Fruit fly (Drosophila melanogaster) Kc167 (cell line): ENCODE measurements around the gene CG2116.

ENCODE experiments used
- Myc ChIP-seq: fragments of >200 bp; optimal IDR thresholded peaks from 2 replicates; lab custom pipeline; 2017; ENCODE audit warnings: missing external identifiers
- psq ChIP-seq: fragments of >200 bp; optimal IDR thresholded peaks from 2 replicates; lab custom pipeline; 2017; ENCODE audit warnings: missing external identifiers

DNA sequence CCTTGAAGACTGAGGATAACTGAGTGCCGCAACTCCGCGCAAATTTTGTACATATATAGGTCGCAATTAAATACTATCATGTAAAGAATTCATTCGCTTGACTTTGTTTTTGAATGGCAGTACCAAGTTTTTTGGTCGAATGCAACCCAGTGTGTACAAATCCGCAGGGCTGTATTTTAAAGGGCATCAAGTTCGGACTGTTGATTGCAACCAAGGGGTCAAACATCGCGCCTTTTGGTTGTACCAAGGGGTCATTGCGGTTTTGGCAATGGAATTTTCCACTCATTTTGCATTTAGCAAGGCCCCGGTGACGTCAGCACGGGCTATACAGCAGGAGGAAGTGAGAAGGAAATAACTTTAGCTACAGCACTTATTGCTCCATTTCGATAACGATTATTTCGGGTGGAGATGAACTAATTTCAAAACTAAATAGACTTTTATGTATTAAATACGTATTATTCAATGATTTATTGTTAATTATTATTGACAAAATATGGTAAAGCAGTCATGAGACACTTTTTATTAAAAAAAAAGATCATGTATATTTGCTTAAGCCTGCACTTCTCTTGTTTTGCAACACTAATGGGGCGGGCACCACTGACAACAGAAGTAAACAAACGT lies 2.2 kb downstream of the CG2116 start, which contains the start of gene CG10958:
- TF ChIP-seq psq (no peak), Myc (lab: Kevin White, UChicago) (no peak)
